Fruit fly (Drosophila melanogaster): ENCODE data around the gene CG5984.

Gene CG5984

DNA sequence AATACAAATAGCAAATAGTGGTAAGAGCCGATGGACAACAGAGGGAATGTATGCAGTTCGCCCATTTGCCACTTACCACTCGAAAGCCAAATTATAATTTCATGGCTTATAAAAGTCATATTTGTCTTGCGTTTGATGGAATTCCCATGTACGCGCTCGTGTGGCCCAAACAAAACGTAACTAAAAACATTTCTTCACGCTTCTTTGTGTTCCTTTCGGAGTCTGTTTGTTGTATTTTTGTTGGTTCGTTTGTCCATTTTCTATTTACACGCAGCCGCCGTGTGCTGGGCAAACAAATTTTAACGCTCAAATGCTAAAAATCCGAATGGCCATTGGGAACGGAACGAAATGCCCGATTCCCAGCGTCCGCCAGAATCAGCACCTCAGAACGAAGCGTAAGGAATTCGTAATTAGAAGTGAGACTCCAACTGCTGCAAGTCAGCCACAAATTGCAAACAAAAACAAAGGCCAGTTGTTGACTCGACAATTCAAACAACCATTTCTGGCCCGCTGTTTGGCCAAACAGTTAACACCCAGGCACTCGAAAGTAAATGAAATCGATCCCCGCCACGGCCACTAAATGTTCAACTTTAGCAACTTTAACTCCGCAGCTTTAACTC, 39.0 kb downstream of the CG5984 start (continued):
- peak; percentile 74; the same call in 1 of the 2 replicates for TF ChIP-seq seq (GFP tag; IDR thresholded peaks at IDR 0.05)
- TF ChIP-seq fd102C (GFP tag; optimal IDR thresholded peaks at IDR 0.05), result peak; percentile 66
- TF ChIP-seq CG3407 (GFP tag; optimal IDR thresholded peaks at IDR 0.05), result peak; percentile 72
- TF ChIP-seq nom (GFP tag; optimal IDR thresholded peaks at IDR 0.05), result no peak
- no peak for TF ChIP-seq CG32767 (GFP tag; IDR thresholded peaks at IDR 0.05)
- TF ChIP-seq CG7372 (GFP tag; IDR thresholded peaks at IDR 0.05), result no peak
- no peak for TF ChIP-seq CG4282 (GFP tag; optimal IDR thresholded peaks at IDR 0.05)
- TF ChIP-seq Ptx1 (GFP tag; IDR thresholded peaks at IDR 0.05), result 0 out of 2 replicates have a peak, but pooled peaks have one; percentile 15
- peak; percentile 38 for TF ChIP-seq gsb-n (tag; optimal IDR thresholded peaks at IDR 0.05)
- TF ChIP-seq Oli (tag; optimal IDR thresholded peaks at IDR 0.05), result no peak
- TF ChIP-seq CG16863 (GFP tag; optimal IDR thresholded peaks at IDR 0.05), result peak; percentile 43
- TF ChIP-seq Atf-2 (GFP tag; optimal IDR thresholded peaks at IDR 0.05), result no peak
- 0 out of 3 replicates have a peak, but pooled peaks have one; percentile 42 for TF ChIP-seq CG3726 (GFP tag; IDR thresholded peaks at IDR 0.05)
- no peak for TF ChIP-seq wdn (GFP tag; IDR thresholded peaks at IDR 0.05)
- TF ChIP-seq Dbx (GFP tag; IDR thresholded peaks at IDR 0.05), result 0 out of 3 replicates have a peak, but pooled peaks have one; percentile 42
- no peak for TF ChIP-seq NC2α (GFP tag; optimal IDR thresholded peaks at IDR 0.05)
- TF ChIP-seq chinmo (GFP tag; IDR thresholded peaks at IDR 0.05; ENCODE audit: partially characterized antibody), result no peak
- TF ChIP-seq Hand (GFP tag; optimal IDR thresholded peaks at IDR 0.05), result no peak
- no peak for TF ChIP-seq pan (optimal IDR thresholded peaks at IDR 0.05)
- TF ChIP-seq pan (GFP tag; optimal IDR thresholded peaks at IDR 0.05 in 1 of 2, IDR thresholded peaks at IDR 0.05 in 1 of 2), result peak in 1 of 2 experiments; percentile 60
- TF ChIP-seq mirr (GFP tag; optimal IDR thresholded peaks at IDR 0.05), result no peak
- TF ChIP-seq Oaz (GFP tag; IDR thresholded peaks at IDR 0.05), result no peak
- TF ChIP-seq Awh (GFP tag; IDR thresholded peaks at IDR 0.05), result peak; percentile 84
- no peak for TF ChIP-seq Hsf (GFP tag; optimal IDR thresholded peaks at IDR 0.05)
- no peak for TF ChIP-seq C15 (GFP tag; IDR thresholded peaks at IDR 0.05)
- no peak for TF ChIP-seq gcm2 (GFP tag; optimal IDR thresholded peaks at IDR 0.05)
- peak; percentile 73 for TF ChIP-seq CG15696 (tag; optimal IDR thresholded peaks at IDR 0.05)
- TF ChIP-seq pnt (GFP tag; optimal IDR thresholded peaks at IDR 0.05), result peak; percentile 53
- peak; percentile 57 for TF ChIP-seq CG4328 (GFP tag; optimal IDR thresholded peaks at IDR 0.05)
- TF ChIP-seq Nf-YC (tag; optimal IDR thresholded peaks at IDR 0.05), result no peak
- peak; percentile 15 for TF ChIP-seq ac (GFP tag; optimal IDR thresholded peaks at IDR 0.05)
- TF ChIP-seq CG10431 (GFP tag; optimal IDR thresholded peaks at IDR 0.05), result peak; percentile 10
- peak; percentile 18 for TF ChIP-seq YL-1 (GFP tag; optimal IDR thresholded peaks at IDR 0.05)
- no peak for TF ChIP-seq CG17912 (GFP tag; optimal IDR thresholded peaks at IDR 0.05)
- no peak for TF ChIP-seq CG14667 (GFP tag; IDR thresholded peaks at IDR 0.05)
- TF ChIP-seq shn (GFP tag; optimal IDR thresholded peaks at IDR 0.05), result no peak
- TF ChIP-seq Bgb (GFP tag; IDR thresholded peaks at IDR 0.05; ENCODE audit: partially characterized antibody), result no peak
- no peak for TF ChIP-seq CG31365 (tag; optimal IDR thresholded peaks at IDR 0.05)
- no peak for TF ChIP-seq Ets97D (GFP tag; optimal IDR thresholded peaks at IDR 0.05)
- TF ChIP-seq CG15073 (GFP tag; optimal IDR thresholded peaks at IDR 0.05), result no peak
- TF ChIP-seq al (GFP tag; IDR thresholded peaks at IDR 0.05), result peak; percentile 31; the same call in 1 of the 2 replicates
- TF ChIP-seq CG16779 (GFP tag; IDR thresholded peaks at IDR 0.05), result no peak
- TF ChIP-seq CG15269 (tag; optimal IDR thresholded peaks at IDR 0.05), result peak; percentile 7
- TF ChIP-seq CG31224 (GFP tag; IDR thresholded peaks at IDR 0.05), result no peak
- no peak for TF ChIP-seq cwo (GFP tag; optimal IDR thresholded peaks at IDR 0.05)
- TF ChIP-seq fd3F (GFP tag; optimal IDR thresholded peaks at IDR 0.05), result no peak
- TF ChIP-seq ro (GFP tag; IDR thresholded peaks at IDR 0.05), result no peak
- no peak for TF ChIP-seq Hr78 (GFP tag; optimal IDR thresholded peaks at IDR 0.05)
- no peak for TF ChIP-seq CG34224 (GFP tag; IDR thresholded peaks at IDR 0.05; ENCODE audit: partially characterized antibody)
- TF ChIP-seq CG14441 (GFP tag; IDR thresholded peaks at IDR 0.05), result peak; percentile 43; the same call in 1 of the 2 replicates
